Worm (Caenorhabditis elegans) whole organism, late embryonic: ENCODE measurements around the gene F21C10.4.

Experiments used
- C08G9.2 ChIP-seq: sonication (generic microtip); optimal IDR thresholded peaks from 2 replicates; lab custom pipeline; 2016; ENCODE audit warnings: mild to moderate bottlenecking, missing genetic modification characterization, moderate library complexity, missing compliant biosample characterization
- Y22D7AL.16 ChIP-seq: sonication (generic microtip); optimal IDR thresholded peaks from 2 replicates; lab custom pipeline; 2016; ENCODE audit warnings: missing genetic modification characterization, missing compliant biosample characterization
- ama-1 ChIP-seq: fragments of 150-350 bp; optimal IDR thresholded peaks from 2 replicates; lab custom pipeline; 2014
- ceh-48 ChIP-seq: sonication (generic microtip); optimal IDR thresholded peaks from 2 replicates; lab custom pipeline; 2016; ENCODE audit warnings: missing genetic modification characterization, inconsistent platforms, missing compliant biosample characterization
- elt-2 ChIP-seq: sonication (generic microtip); optimal IDR thresholded peaks from 2 replicates; lab custom pipeline; 2016; ENCODE audit warnings: missing genetic modification reagents, missing genetic modification characterization, missing compliant biosample characterization
- fkh-10 ChIP-seq: fragments of 150-350 bp; optimal IDR thresholded peaks from 2 replicates; lab custom pipeline; 2014; ENCODE audit warnings: missing biosample characterization, missing genetic modification reagents, missing genetic modification characterization
- nfya-1 ChIP-seq: sonication (generic microtip); optimal IDR thresholded peaks from 2 replicates; lab custom pipeline; 2017; ENCODE audit warnings: missing genetic modification characterization, mild to moderate bottlenecking, missing compliant biosample characterization, antibody characterized with exemption, moderate library complexity
- nhr-11 ChIP-seq: fragments of 150-350 bp; optimal IDR thresholded peaks from 2 replicates; lab custom pipeline; 2014; ENCODE audit warnings: missing biosample characterization, missing genetic modification characterization
- pax-1 ChIP-seq: fragments of 150-350 bp; optimal IDR thresholded peaks from 2 replicates; lab custom pipeline; 2014; ENCODE audit warnings: missing biosample characterization, missing genetic modification characterization
- pros-1 ChIP-seq: fragments of 150-350 bp; optimal IDR thresholded peaks from 2 replicates; lab custom pipeline; 2014; ENCODE audit warnings: missing biosample characterization, missing genetic modification reagents, missing genetic modification characterization
- sox-4 ChIP-seq: sonication (generic microtip); optimal IDR thresholded peaks from 2 replicates; lab custom pipeline; 2017; ENCODE audit warnings: mild to moderate bottlenecking, missing genetic modification characterization, inconsistent platforms, missing compliant biosample characterization
- tbx-2 ChIP-seq: sonication (generic microtip); optimal IDR thresholded peaks from 2 replicates; lab custom pipeline; 2016; ENCODE audit warnings: missing genetic modification characterization, missing compliant biosample characterization
- unc-42 ChIP-seq: sonication (generic microtip); optimal IDR thresholded peaks from 2 replicates; lab custom pipeline; 2016; ENCODE audit warnings: missing genotype, missing genetic modification characterization, missing compliant biosample characterization

DNA sequence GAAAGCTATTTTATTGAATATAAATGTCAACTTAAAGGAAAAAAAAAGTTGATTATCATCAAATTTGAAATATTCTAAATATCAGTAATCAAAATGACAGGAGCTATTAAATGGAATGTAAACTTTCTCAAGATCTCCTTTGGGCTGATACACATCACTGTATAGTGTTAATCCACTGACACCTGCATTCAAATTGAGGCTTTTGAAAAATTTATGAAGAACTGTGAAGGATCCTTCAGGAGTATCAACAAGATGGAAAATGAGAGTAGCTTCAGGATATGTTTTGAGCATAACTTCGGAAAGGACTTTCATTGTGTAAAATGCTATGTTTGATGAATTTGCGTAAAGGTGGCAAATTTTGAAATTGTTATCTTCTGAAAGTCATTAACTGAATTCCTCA is 29.2 kb upstream of the F21C10.4 start:
- TF ChIP-seq sox-4 (no peak), fkh-10 (GFP tag; lab: Kevin White, UChicago) (no peak), nfya-1 (tag; lab: Kevin White, UChicago) (no peak), elt-2 (tag; lab: Kevin White, UChicago) (no peak), unc-42 (tag; lab: Kevin White, UChicago) (no peak), tbx-2 (no peak), Y22D7AL.16 (tag; lab: Kevin White, UChicago) (no peak), pax-1 (tag; lab: Kevin White, UChicago) (no peak), nhr-11 (no peak), pros-1 (tag; lab: Kevin White, UChicago) (no peak), ceh-48 (tag; lab: Kevin White, UChicago) (no peak), ama-1 (lab: Kevin White, UChicago) (no peak), C08G9.2 (tag; lab: Kevin White, UChicago) (no peak)
